Worm (Caenorhabditis elegans): ENCODE measurements around the gene Y110A2AL.6.

DNA sequence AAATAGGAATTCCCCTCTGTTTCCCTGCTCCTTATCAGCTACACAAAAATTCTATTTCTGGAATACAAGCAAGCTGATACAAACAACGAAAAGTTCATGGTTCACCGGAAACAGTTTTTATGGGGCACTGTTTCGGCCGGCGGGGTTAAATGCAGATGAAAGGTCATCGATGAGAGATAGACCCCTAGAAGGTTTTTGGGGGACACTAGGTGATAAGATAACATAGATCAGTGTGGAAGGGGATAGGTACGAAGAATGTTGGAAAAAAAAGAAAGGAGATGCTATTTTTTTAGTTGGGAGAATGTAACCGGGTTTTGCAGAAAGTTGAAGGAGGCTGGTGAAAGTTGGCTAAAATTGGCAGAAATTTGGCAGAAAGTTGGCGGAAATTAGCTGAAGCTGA is 35.9 kb downstream of the Y110A2AL.6 start:
- peak; percentile 12 for TF ChIP-seq nhr-28 (tag; optimal IDR thresholded peaks at IDR 0.05)
- no peak for TF ChIP-seq unc-62 (GFP tag; optimal IDR thresholded peaks at IDR 0.05 in 1 of 2)
- TF ChIP-seq unc-62 (tag; optimal IDR thresholded peaks at IDR 0.05) = no peak
- no peak for TF ChIP-seq lin-1 (GFP tag; IDR thresholded peaks at IDR 0.05)
- TF ChIP-seq nhr-25 (tag; optimal IDR thresholded peaks at IDR 0.05; ENCODE audit: borderline replicate concordance, insufficient read depth) = no peak
- TF ChIP-seq Y75B8A.6 (GFP tag; IDR thresholded peaks at IDR 0.05) = no peak
- no peak for TF ChIP-seq ztf-11 (tag; optimal IDR thresholded peaks at IDR 0.05)
- no peak for TF ChIP-seq snpc-4 (tag; optimal IDR thresholded peaks at IDR 0.05)
- no peak for TF ChIP-seq T26A8.4 (GFP tag; IDR thresholded peaks at IDR 0.05)
- TF ChIP-seq ZK546.5 (tag; optimal IDR thresholded peaks at IDR 0.05) = no peak
- TF ChIP-seq mdt-29 (GFP tag; IDR thresholded peaks at IDR 0.05) = no peak
- no peak for TF ChIP-seq nhr-111 (GFP tag; optimal IDR thresholded peaks at IDR 0.05)
- no peak for TF ChIP-seq lsy-2 (tag; optimal IDR thresholded peaks at IDR 0.05)
- TF ChIP-seq aly-2 (tag; optimal IDR thresholded peaks at IDR 0.05) = no peak
- no peak for TF ChIP-seq nhr-77 (tag; optimal IDR thresholded peaks at IDR 0.05)
